Worm (Caenorhabditis elegans) whole organism, young adult: Measurements from ENCODE around the gene F28H7.7.
A peak's percentile ranks its signal among the peaks of the same experiment; 100 is the strongest.

Source experiments
- B0035.1 ChIP-seq: sonication (generic microtip); optimal IDR thresholded peaks from 2 replicates; lab custom pipeline; 2016; ENCODE audit warnings: missing genetic modification characterization, mild to moderate bottlenecking, missing compliant biosample characterization, missing genotype, missing genetic modification reagents
- C06A6.2 ChIP-seq: fragments of 200-800 bp; sonication (Bioruptor generic); conservative IDR thresholded peaks from 2 replicates; pipeline ENCODE4 v1.3.6; 2022; ENCODE audit warnings: missing genetic modification characterization, missing compliant biosample characterization
- D2030.7 ChIP-seq: fragments of 200-800 bp; sonication (Bioruptor generic); IDR thresholded peaks from 2 replicates; pipeline ENCODE4 v1.3.6; 2022; ENCODE audit warnings: missing genetic modification reagents, missing genetic modification characterization, missing compliant biosample characterization
- F37B4.10 ChIP-seq: fragments of 200-800 bp; sonication (Bioruptor generic); IDR thresholded peaks from 2 replicates; pipeline ENCODE4 v1.3.6; 2022; ENCODE audit warnings: missing genetic modification characterization, missing compliant biosample characterization
- F49E8.2 ChIP-seq: sonication (generic microtip); optimal IDR thresholded peaks from 3 replicates; lab custom pipeline; 2017; ENCODE audit warnings: missing genetic modification characterization, mild to moderate bottlenecking, missing compliant biosample characterization, antibody characterized with exemption, moderate library complexity; ENCODE audit not compliant: insufficient read depth
- F55B11.4 ChIP-seq: sonication (generic microtip); optimal IDR thresholded peaks from 2 replicates; lab custom pipeline; 2016; ENCODE audit warnings: missing compliant biosample characterization, missing genetic modification characterization, borderline replicate concordance; ENCODE audit not compliant: insufficient read depth
- F57C9.4 ChIP-seq: sonication (generic microtip); optimal IDR thresholded peaks from 2 replicates; lab custom pipeline; 2017; ENCODE audit warnings: mild to moderate bottlenecking, missing genetic modification characterization, missing compliant biosample characterization
- K12H6.12 ChIP-seq: fragments of 200-800 bp; sonication (Bioruptor generic); optimal IDR thresholded peaks from 2 replicates; lab custom pipeline; 2018; ENCODE audit warnings: mild to moderate bottlenecking, missing genetic modification characterization, missing compliant biosample characterization
- T07F8.4 ChIP-seq: sonication (generic microtip); optimal IDR thresholded peaks from 2 replicates; lab custom pipeline; 2016; ENCODE audit warnings: mild to moderate bottlenecking, missing genetic modification characterization, moderate library complexity, missing compliant biosample characterization
- T26A5.8 ChIP-seq: sonication (generic microtip); optimal IDR thresholded peaks from 2 replicates; lab custom pipeline; 2016; ENCODE audit warnings: missing genetic modification characterization, missing compliant biosample characterization
- Y53F4B.3 ChIP-seq: fragments of 200-800 bp; sonication (Bioruptor generic); IDR thresholded peaks from 2 replicates; pipeline ENCODE4 v1.3.6; 2022; ENCODE audit warnings: missing genetic modification reagents, missing genetic modification characterization, missing compliant biosample characterization
- Y67H2A.10 ChIP-seq: fragments of 200-800 bp; sonication (Bioruptor generic); conservative IDR thresholded peaks from 2 replicates; pipeline ENCODE4 v1.3.6; 2022; ENCODE audit warnings: missing genetic modification reagents, missing genetic modification characterization, missing compliant biosample characterization
- Y95B8A.8 ChIP-seq: fragments of 200-800 bp; sonication (Bioruptor generic); IDR thresholded peaks from 2 replicates; pipeline ENCODE4 v1.3.6; 2022; ENCODE audit warnings: missing genetic modification reagents, missing genetic modification characterization, missing compliant biosample characterization
- akir-1 ChIP-seq: fragments of 200-800 bp; sonication (Bioruptor generic); optimal IDR thresholded peaks from 2 replicates; lab custom pipeline; 2018; ENCODE audit warnings: mild to moderate bottlenecking, missing genetic modification characterization, moderate library complexity, missing compliant biosample characterization
- attf-5 ChIP-seq: fragments of 200-800 bp; sonication (Bioruptor generic); optimal IDR thresholded peaks from 2 replicates; lab custom pipeline; 2018; ENCODE audit warnings: mild to moderate bottlenecking, missing genetic modification characterization, missing compliant biosample characterization
- ccch-3 ChIP-seq: fragments of 200-800 bp; sonication (Bioruptor generic); optimal IDR thresholded peaks from 2 replicates; lab custom pipeline; 2018; ENCODE audit warnings: mild to moderate bottlenecking, missing genetic modification characterization, missing compliant biosample characterization
- cebp-1 ChIP-seq, 2 experiments: fragments of 200-800 bp in 1 of 2; sonication (Bioruptor generic) in 1 of 2; sonication (generic microtip) in 1 of 2; IDR thresholded peaks in 1 of 2; optimal IDR thresholded peaks in 1 of 2; 2 replicates each; pipeline versions ENCODE4 v1.3.6 to Lab custom; 2017 to 2022; ENCODE audit warnings: missing compliant biosample characterization in 2 of 2, missing genetic modification characterization in 2 of 2, mild to moderate bottlenecking in 1 of 2, missing genetic modification reagents in 1 of 2, moderate library complexity in 1 of 2
- ceh-27 ChIP-seq: fragments of 200-800 bp; sonication (Bioruptor generic); optimal IDR thresholded peaks from 2 replicates; lab custom pipeline; 2018; ENCODE audit warnings: mild to moderate bottlenecking, missing genetic modification characterization, moderate library complexity, missing compliant biosample characterization
- ceh-91 ChIP-seq: fragments of 200-800 bp; sonication (Bioruptor generic); IDR thresholded peaks from 2 replicates; pipeline ENCODE4 v1.3.6; 2022; ENCODE audit warnings: missing genetic modification reagents, missing genetic modification characterization, missing compliant biosample characterization
- efl-1 ChIP-seq: fragments of 150-350 bp; optimal IDR thresholded peaks from 2 replicates; lab custom pipeline; 2014; ENCODE audit warnings: missing biosample characterization, missing genetic modification reagents, missing genetic modification characterization
- egl-18 ChIP-seq: fragments of 200-800 bp; sonication (Bioruptor generic); IDR thresholded peaks from 2 replicates; pipeline ENCODE4 v1.3.6; 2022; ENCODE audit warnings: missing genetic modification reagents, missing genetic modification characterization, missing compliant biosample characterization
- ekl-4 ChIP-seq: fragments of 200-800 bp; sonication (Bioruptor generic); IDR thresholded peaks from 2 replicates; pipeline ENCODE4 v1.3.6; 2022; ENCODE audit warnings: missing genetic modification reagents, missing genetic modification characterization, missing compliant biosample characterization
- gei-17 ChIP-seq: fragments of 200-800 bp; sonication (Bioruptor generic); optimal IDR thresholded peaks from 2 replicates; lab custom pipeline; 2018; ENCODE audit warnings: mild to moderate bottlenecking, missing genetic modification characterization, missing compliant biosample characterization
- him-1 ChIP-seq: sonication (generic microtip); optimal IDR thresholded peaks from 2 replicates; lab custom pipeline; 2016; ENCODE audit warnings: missing genotype, missing genetic modification reagents, missing genetic modification characterization, missing compliant biosample characterization
- hlh-12 ChIP-seq: sonication (generic microtip); optimal IDR thresholded peaks from 2 replicates; lab custom pipeline; 2016; ENCODE audit warnings: missing genetic modification characterization, missing compliant biosample characterization
- hlh-26 ChIP-seq: fragments of 200-800 bp; sonication (Bioruptor generic); conservative IDR thresholded peaks from 2 replicates; pipeline ENCODE4 v1.3.6; 2022; ENCODE audit warnings: missing genetic modification reagents, missing genetic modification characterization, missing compliant biosample characterization
- hmg-20 ChIP-seq: fragments of 200-800 bp; sonication (Bioruptor generic); IDR thresholded peaks from 2 replicates; pipeline ENCODE4 v1.3.6; 2022; ENCODE audit warnings: missing genetic modification reagents, missing genetic modification characterization, missing compliant biosample characterization
- hrde-1 ChIP-seq: sonication (generic microtip); optimal IDR thresholded peaks from 2 replicates; lab custom pipeline; 2016; ENCODE audit warnings: missing genetic modification characterization, mild to moderate bottlenecking, missing compliant biosample characterization, moderate library complexity, missing genotype, missing genetic modification reagents, borderline replicate concordance
- let-526 ChIP-seq: fragments of 200-800 bp; sonication (Bioruptor generic); IDR thresholded peaks from 2 replicates; pipeline ENCODE4 v1.3.6; 2022; ENCODE audit warnings: missing genetic modification reagents, missing genetic modification characterization, missing compliant biosample characterization
- lin-54 ChIP-seq: fragments of 200-800 bp; sonication (Bioruptor generic); optimal IDR thresholded peaks from 2 replicates; lab custom pipeline; 2018; ENCODE audit warnings: mild to moderate bottlenecking, missing genetic modification characterization, missing compliant biosample characterization
- mcd-1 ChIP-seq: fragments of 200-800 bp; sonication (Bioruptor generic); IDR thresholded peaks from 2 replicates; pipeline ENCODE4 v1.3.6; 2022; ENCODE audit warnings: missing genetic modification reagents, missing genetic modification characterization, missing compliant biosample characterization
- nfya-2 ChIP-seq: fragments of 200-800 bp; sonication (Bioruptor generic); IDR thresholded peaks from 2 replicates; pipeline ENCODE4 v1.3.6; 2022; ENCODE audit warnings: missing genetic modification reagents, missing genetic modification characterization, missing compliant biosample characterization
- nhr-120 ChIP-seq: fragments of 200-800 bp; sonication (Bioruptor generic); IDR thresholded peaks from 2 replicates; pipeline ENCODE4 v1.3.6; 2022; ENCODE audit warnings: missing genetic modification characterization, missing compliant biosample characterization
- nhr-90 ChIP-seq: sonication (generic microtip); optimal IDR thresholded peaks from 2 replicates; lab custom pipeline; 2016; ENCODE audit warnings: missing genotype, mild to moderate bottlenecking, missing genetic modification characterization, missing compliant biosample characterization
- pha-4 ChIP-seq: fragments of 150-350 bp; sonication (generic microtip); optimal IDR thresholded peaks from 2 replicates; lab custom pipeline; 2014; ENCODE audit warnings: missing biosample characterization, missing genetic modification reagents, missing genetic modification characterization
- rcor-1 ChIP-seq: fragments of 200-800 bp; sonication (Bioruptor generic); IDR thresholded peaks from 2 replicates; pipeline ENCODE4 v1.3.6; 2022; ENCODE audit warnings: missing genetic modification reagents, missing genetic modification characterization, missing compliant biosample characterization
- repo-1 ChIP-seq: sonication (generic microtip); optimal IDR thresholded peaks from 2 replicates; lab custom pipeline; 2017; ENCODE audit warnings: mild to moderate bottlenecking, missing genetic modification characterization, missing compliant biosample characterization
- rpc-1 ChIP-seq, 2 experiments: fragments of 150-350 bp in 1 of 2; sonication (generic microtip) in 1 of 2; optimal IDR thresholded peaks; 2 replicates each; lab custom pipeline; 2014 to 2018; ENCODE audit warnings: missing biosample characterization in 1 of 2, missing genetic modification characterization in 1 of 2, missing genetic modification reagents in 1 of 2, missing genotype in 1 of 2
- tlf-1 ChIP-seq: fragments of 200-800 bp; sonication (Bioruptor generic); optimal IDR thresholded peaks from 2 replicates; lab custom pipeline; 2018; ENCODE audit warnings: mild to moderate bottlenecking, missing genetic modification characterization, missing compliant biosample characterization
- unc-130 ChIP-seq: sonication (generic microtip); optimal IDR thresholded peaks from 2 replicates; lab custom pipeline; 2016; ENCODE audit warnings: missing genetic modification reagents, missing genetic modification characterization, missing compliant biosample characterization
- unc-62 ChIP-seq: fragments of 150-350 bp; optimal IDR thresholded peaks from 2 replicates; lab custom pipeline; 2014; ENCODE audit warnings: missing biosample characterization, missing genetic modification reagents, missing genetic modification characterization
- zfh-2 ChIP-seq: fragments of 200-800 bp; sonication (Bioruptor generic); conservative IDR thresholded peaks from 2 replicates; pipeline ENCODE4 v1.3.6; 2022; ENCODE audit warnings: missing genetic modification reagents, missing genetic modification characterization, missing compliant biosample characterization
- ztf-25 ChIP-seq: fragments of 200-800 bp; sonication (Bioruptor generic); IDR thresholded peaks from 2 replicates; pipeline ENCODE4 v1.3.6; 2022; ENCODE audit warnings: missing genetic modification reagents, missing genetic modification characterization, missing compliant biosample characterization
- ztf-26 ChIP-seq: sonication (generic microtip); optimal IDR thresholded peaks from 2 replicates; lab custom pipeline; 2017; ENCODE audit warnings: missing genetic modification characterization, missing compliant biosample characterization

Gene F28H7.7

DNA sequence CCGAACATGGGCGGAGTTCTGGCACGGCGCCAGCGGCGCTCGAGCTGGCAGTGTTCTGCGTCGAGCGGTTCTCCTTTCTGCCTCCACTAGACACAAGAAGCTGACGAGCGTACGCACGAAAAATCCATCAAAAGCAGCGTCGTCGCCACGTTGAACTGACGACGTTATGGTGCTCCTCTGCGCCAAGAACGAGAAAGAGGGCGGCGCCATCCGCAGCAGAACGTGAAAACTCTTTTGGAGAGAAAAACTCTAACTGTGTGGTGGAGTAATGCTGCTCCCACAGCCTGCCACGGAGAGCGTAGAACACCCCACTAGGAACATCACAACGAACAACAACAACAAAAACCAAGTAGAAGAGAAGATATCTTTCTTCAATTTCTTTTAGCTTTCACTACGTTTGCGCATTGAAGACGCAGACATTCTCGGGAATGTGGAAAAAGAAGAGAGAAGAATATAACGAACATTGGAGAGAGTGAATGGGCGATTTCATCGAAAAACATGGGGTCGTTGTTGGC is 32.0 kb downstream of the F28H7.7 start:
- TF ChIP-seq cebp-1 (GFP tag; IDR thresholded peaks at IDR 0.05; lab: Robert Waterston, UW) (no peak), cebp-1 (tag; optimal IDR thresholded peaks at IDR 0.05; lab: Kevin White, UChicago) (no peak), nfya-2 (GFP tag; lab: Robert Waterston, UW) (no peak), Y53F4B.3 (GFP tag; lab: Robert Waterston, UW) (no peak), hrde-1 (tag; lab: Kevin White, UChicago) (no peak), rpc-1 (optimal IDR thresholded peaks at IDR 0.05; lab: Kevin White, UChicago) (no peak), rpc-1 (tag; optimal IDR thresholded peaks at IDR 0.05; lab: Kevin White, UChicago) (no peak), akir-1 (GFP tag; lab: Kevin White, UChicago) (no peak), hlh-26 (GFP tag; lab: Robert Waterston, UW) (no peak), repo-1 (tag; lab: Kevin White, UChicago) (no peak), egl-18 (no peak), C06A6.2 (GFP tag; lab: Robert Waterston, UW) (no peak), F37B4.10 (0 out of 2 replicates have a peak, but pooled peaks have one; percentile 24), ztf-26 (tag; lab: Kevin White, UChicago) (no peak), gei-17 (GFP tag; lab: Kevin White, UChicago) (no peak), ceh-27 (no peak), zfh-2 (GFP tag; lab: Robert Waterston, UW) (peak; percentile 88), D2030.7 (GFP tag; lab: Robert Waterston, UW) (no peak), Y95B8A.8 (GFP tag; lab: Robert Waterston, UW) (no peak), hmg-20 (no peak), ccch-3 (GFP tag; lab: Kevin White, UChicago) (no peak), K12H6.12 (tag; lab: Kevin White, UChicago) (peak; percentile 73), F57C9.4 (tag; lab: Kevin White, UChicago) (no peak), lin-54 (GFP tag; lab: Kevin White, UChicago) (no peak), pha-4 (tag; lab: Kevin White, UChicago) (no peak), T26A5.8 (tag; lab: Kevin White, UChicago) (no peak), rcor-1 (GFP tag; lab: Robert Waterston, UW) (no peak), mcd-1 (GFP tag; lab: Robert Waterston, UW) (0 out of 2 replicates have a peak, but pooled peaks have one; percentile 26), unc-130 (GFP tag; lab: Kevin White, UChicago) (no peak), B0035.1 (tag; lab: Kevin White, UChicago) (no peak)

DNA sequence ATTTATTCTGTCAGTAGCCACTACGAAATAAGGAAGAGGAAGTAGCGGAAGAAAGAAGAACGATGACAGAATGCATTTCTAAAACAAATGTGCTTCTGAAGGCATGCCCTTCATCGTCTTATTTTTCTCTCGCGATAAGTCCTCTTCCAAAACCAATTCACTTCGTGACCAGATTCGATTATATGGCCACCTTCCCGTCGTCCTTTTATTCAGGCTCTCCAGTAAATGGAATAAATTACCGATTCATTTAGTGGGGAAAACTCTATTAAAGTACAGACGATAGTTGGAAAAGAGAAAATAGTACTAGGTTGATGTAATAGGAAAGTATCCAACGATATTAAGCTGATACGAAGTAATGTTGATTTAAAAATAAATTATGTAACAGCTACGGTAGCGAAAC is 32.6 kb downstream of the F28H7.7 start:
- no peak for TF ChIP-seq B0035.1 (tag; lab: Kevin White, UChicago)
- no peak for TF ChIP-seq F49E8.2
- TF ChIP-seq F55B11.4 (tag; lab: Kevin White, UChicago): no peak

DNA sequence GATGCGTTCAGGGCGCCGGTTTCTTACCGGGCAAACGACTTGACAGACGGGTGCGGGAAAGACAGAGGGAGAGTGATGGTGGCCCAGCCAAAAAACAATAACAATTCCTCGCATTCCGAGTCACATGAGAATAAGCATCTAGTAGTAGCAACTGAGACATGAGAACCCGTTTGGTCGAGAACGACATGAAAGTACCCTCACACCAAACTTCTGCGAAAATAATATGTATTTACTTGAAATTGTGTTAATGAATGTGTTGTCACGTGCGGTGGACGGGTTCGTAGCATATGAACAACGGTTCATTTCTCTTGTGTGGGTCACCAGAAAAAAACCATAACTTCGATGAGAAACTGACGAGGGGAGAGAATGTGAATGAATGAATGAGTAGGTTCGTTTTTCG is 33.1 kb downstream of the F28H7.7 start:
- TF ChIP-seq him-1 (tag; lab: Kevin White, UChicago): no peak
- no peak for TF ChIP-seq ceh-91 (GFP tag; lab: Robert Waterston, UW)
- TF ChIP-seq hlh-12 (tag; lab: Kevin White, UChicago): no peak
- no peak for TF ChIP-seq attf-5 (GFP tag; lab: Kevin White, UChicago)
- TF ChIP-seq unc-62 (GFP tag; lab: Kevin White, UChicago): no peak
- no peak for TF ChIP-seq T07F8.4 (tag; lab: Kevin White, UChicago)
- TF ChIP-seq zfh-2 (GFP tag; lab: Robert Waterston, UW): no peak
- no peak for TF ChIP-seq efl-1 (GFP tag; lab: Kevin White, UChicago)
- TF ChIP-seq Y53F4B.3 (GFP tag; lab: Robert Waterston, UW): no peak
- no peak for TF ChIP-seq tlf-1
- TF ChIP-seq D2030.7 (GFP tag; lab: Robert Waterston, UW): no peak
- TF ChIP-seq mcd-1 (GFP tag; lab: Robert Waterston, UW): no peak
- TF ChIP-seq ztf-25 (GFP tag; lab: Robert Waterston, UW): no peak
- no peak for TF ChIP-seq nhr-90 (tag; lab: Kevin White, UChicago)
- TF ChIP-seq ekl-4 (GFP tag; lab: Robert Waterston, UW): no peak
- TF ChIP-seq nhr-120 (GFP tag; lab: Robert Waterston, UW): no peak
- TF ChIP-seq Y67H2A.10 (GFP tag; lab: Robert Waterston, UW): no peak
- TF ChIP-seq let-526 (GFP tag; lab: Robert Waterston, UW): no peak
